Worm (Caenorhabditis elegans) whole organism, dauer: ENCODE data around the gene bub-3.

ENCODE experiments used
- unc-62 ChIP-seq: sonication (generic microtip); optimal IDR thresholded peaks from 2 replicates; lab custom pipeline; 2017; ENCODE audit warnings: missing biosample characterization, missing genetic modification reagents, missing genetic modification characterization

bub-3 gene

ce11 chrII:13763009-13763468 is 37.2 kb downstream of the bub-3 start, which contains the start of gene arrd-11:
TSS of gene arrd-11 (plus strand) at chrII:13763418.
- TF ChIP-seq unc-62 (GFP tag; lab: Kevin White, UChicago), result no peak

ce11 chrII:13765952-13766351 is 40.1 kb downstream of the bub-3 start, which contains the start of gene arrd-12:
TSS of gene arrd-12 (plus strand) at chrII:13766252.
- TF ChIP-seq unc-62 (GFP tag; lab: Kevin White, UChicago), result no peak

ce11 chrII:13771335-13771734 is 45.5 kb downstream of the bub-3 start, which contains the start of gene C01B9.1:
TSS of gene C01B9.1 (plus strand) at chrII:13771575.
- no peak for TF ChIP-seq unc-62 (GFP tag; lab: Kevin White, UChicago)
